Fruit fly (Drosophila melanogaster) whole organism, embryonic: ENCODE results near the gene CG42814.

Experiments used
- Awh ChIP-seq: fragments of 200-800 bp; sonication (Bioruptor generic); IDR thresholded peaks from 2 replicates; pipeline ENCODE4, ENCODE4 v1.3.6; 2022; ENCODE audit warnings: missing biosample characterization, missing genetic modification characterization
- CG10654 ChIP-seq: fragments of 200-800 bp; sonication (Bioruptor generic); optimal IDR thresholded peaks from 2 replicates; lab custom pipeline; 2016; ENCODE audit warnings: missing biosample characterization, missing genetic modification characterization
- CG16813 ChIP-seq: fragments of 200-800 bp; sonication (Bioruptor generic); IDR thresholded peaks from 3 replicates; pipeline ENCODE4 v1.3.6; 2022; ENCODE audit warnings: missing biosample characterization, missing genetic modification characterization; ENCODE audit not compliant: partially characterized antibody
- CG4360 ChIP-seq: fragments of 200-800 bp; sonication (Bioruptor generic); IDR thresholded peaks from 2 replicates; pipeline ENCODE4 v1.3.6; 2022; ENCODE audit warnings: missing biosample characterization, missing genetic modification characterization
- CG6175 ChIP-seq: fragments of 200-800 bp; sonication (Bioruptor generic); IDR thresholded peaks from 3 replicates; pipeline ENCODE4 v1.3.6; 2022; ENCODE audit warnings: missing biosample characterization, missing genetic modification characterization
- CG6683 ChIP-seq: fragments of 200-800 bp; sonication (Bioruptor generic); optimal IDR thresholded peaks from 2 replicates; lab custom pipeline; 2017; ENCODE audit warnings: missing biosample characterization, mild to moderate bottlenecking, missing genetic modification characterization, missing genetic modification reagents
- CG6791 ChIP-seq: fragments of 200-800 bp; sonication (Bioruptor generic); IDR thresholded peaks from 3 replicates; pipeline ENCODE4 v1.3.6; 2022; ENCODE audit warnings: missing biosample characterization, missing genetic modification characterization; ENCODE audit not compliant: partially characterized antibody
- CG7372 ChIP-seq: fragments of 200-800 bp; sonication (Bioruptor generic); IDR thresholded peaks from 2 replicates; pipeline ENCODE4 v1.3.6; 2022; ENCODE audit warnings: missing biosample characterization, missing genetic modification characterization
- CG8359 ChIP-seq: fragments of 200-800 bp; sonication (Bioruptor generic); optimal IDR thresholded peaks from 2 replicates; lab custom pipeline; 2017; ENCODE audit warnings: missing biosample characterization, mild to moderate bottlenecking, missing genetic modification characterization, borderline replicate concordance
- CG8388 ChIP-seq: fragments of 200-800 bp; sonication (Bioruptor generic); optimal IDR thresholded peaks from 2 replicates; lab custom pipeline; 2019; ENCODE audit warnings: missing biosample characterization, mild to moderate bottlenecking, missing genetic modification characterization, moderate library complexity
- CG9609 ChIP-seq: fragments of 200-800 bp; sonication (Bioruptor generic); optimal IDR thresholded peaks from 3 replicates; lab custom pipeline; 2016; ENCODE audit warnings: missing biosample characterization, missing genetic modification characterization
- CG9876 ChIP-seq: fragments of 200-800 bp; sonication (Bioruptor generic); optimal IDR thresholded peaks from 2 replicates; lab custom pipeline; 2016; ENCODE audit warnings: missing biosample characterization, missing genetic modification characterization
- CHES-1-like ChIP-seq: fragments of 200-800 bp; sonication (Bioruptor generic); optimal IDR thresholded peaks from 2 replicates; lab custom pipeline; 2016; ENCODE audit warnings: missing biosample characterization, missing genetic modification characterization
- CkIIα-i1 ChIP-seq: fragments of 200-800 bp; sonication (Bioruptor generic); IDR thresholded peaks from 2 replicates; pipeline ENCODE4 v1.3.6; 2022; ENCODE audit warnings: missing biosample characterization, missing genetic modification characterization
- Dad ChIP-seq: fragments of 200-800 bp; sonication (Bioruptor generic); optimal IDR thresholded peaks from 3 replicates; lab custom pipeline; 2016; ENCODE audit warnings: missing biosample characterization, missing genetic modification characterization
- Dip3 ChIP-seq: fragments of 200-800 bp; sonication (Bioruptor generic); optimal IDR thresholded peaks from 3 replicates; lab custom pipeline; 2016; ENCODE audit warnings: missing biosample characterization, missing genetic modification characterization
- Dll ChIP-seq: fragments of 200-800 bp; sonication (Bioruptor generic); IDR thresholded peaks from 4 replicates; pipeline ENCODE4 v1.3.6; 2022; ENCODE audit warnings: missing biosample characterization, missing genetic modification characterization; ENCODE audit not compliant: partially characterized antibody
- E2f1 ChIP-seq: fragments of 200-800 bp; sonication (Bioruptor generic); IDR thresholded peaks from 2 replicates; pipeline ENCODE4 v1.3.6; 2022; ENCODE audit warnings: missing biosample characterization, missing genetic modification characterization
- Hr78 ChIP-seq, 2 experiments: fragments of 200-800 bp in 1 of 2; fragments of >200 bp in 1 of 2; sonication (Bioruptor generic) in 1 of 2; optimal IDR thresholded peaks; 2 replicates each; lab custom pipeline; 2017 to 2019; ENCODE audit warnings: missing biosample characterization in 2 of 2, missing genetic modification characterization in 2 of 2, mild to moderate bottlenecking in 1 of 2, moderate library complexity in 1 of 2
- Nf-YA ChIP-seq: fragments of 200-800 bp; sonication (Bioruptor generic); IDR thresholded peaks from 2 replicates; pipeline ENCODE4 v1.3.6; 2022; ENCODE audit warnings: missing biosample characterization, missing genetic modification characterization
- NfI ChIP-seq: fragments of 200-800 bp; sonication (Bioruptor generic); optimal IDR thresholded peaks from 3 replicates; lab custom pipeline; 2018; ENCODE audit warnings: missing biosample characterization, mild to moderate bottlenecking, missing genetic modification characterization, moderate library complexity
- Ptx1 ChIP-seq: fragments of 200-800 bp; sonication (Bioruptor generic); IDR thresholded peaks from 2 replicates; pipeline ENCODE4 v1.3.6; 2022; ENCODE audit warnings: missing biosample characterization, missing genetic modification characterization
- Scr ChIP-seq: fragments of 200-800 bp; sonication (Bioruptor generic); IDR thresholded peaks from 2 replicates; pipeline ENCODE4 v1.3.6; 2022; ENCODE audit warnings: missing biosample characterization, missing genetic modification characterization; ENCODE audit not compliant: partially characterized antibody
- Six4 ChIP-seq: fragments of 200-800 bp; sonication (Bioruptor generic); optimal IDR thresholded peaks from 2 replicates; lab custom pipeline; 2016; ENCODE audit warnings: missing biosample characterization, missing genetic modification characterization
- Sox100B ChIP-seq: fragments of 200-800 bp; sonication (Bioruptor generic); optimal IDR thresholded peaks from 3 replicates; lab custom pipeline; 2018; ENCODE audit warnings: missing biosample characterization, mild to moderate bottlenecking, missing genetic modification characterization
- Spps ChIP-seq: fragments of 200-800 bp; sonication (Bioruptor generic); optimal IDR thresholded peaks from 2 replicates; lab custom pipeline; 2018; ENCODE audit warnings: missing biosample characterization, mild to moderate bottlenecking, missing genetic modification characterization
- Sry-β ChIP-seq: fragments of 200-800 bp; sonication (Bioruptor generic); optimal IDR thresholded peaks from 2 replicates; lab custom pipeline; 2018; ENCODE audit warnings: missing biosample characterization, mild to moderate bottlenecking, missing genetic modification characterization, moderate library complexity
- bowl ChIP-seq: fragments of 200-800 bp; sonication (Bioruptor generic); IDR thresholded peaks from 2 replicates; pipeline ENCODE4 v1.3.6; 2022; ENCODE audit warnings: missing biosample characterization, missing genetic modification characterization
- btn ChIP-seq: fragments of 200-800 bp; sonication (Bioruptor generic); optimal IDR thresholded peaks from 2 replicates; lab custom pipeline; 2016; ENCODE audit warnings: missing biosample characterization, missing genetic modification characterization
- cato ChIP-seq: fragments of 200-800 bp; sonication (Bioruptor generic); optimal IDR thresholded peaks from 2 replicates; lab custom pipeline; 2016; ENCODE audit warnings: missing biosample characterization, missing genetic modification characterization, borderline replicate concordance
- danr ChIP-seq: fragments of 200-800 bp; sonication (Bioruptor generic); IDR thresholded peaks from 2 replicates; pipeline ENCODE4 v1.3.6; 2022; ENCODE audit warnings: missing biosample characterization, missing genetic modification characterization
- dimm ChIP-seq: fragments of 200-800 bp; sonication (Bioruptor generic); IDR thresholded peaks from 2 replicates; pipeline ENCODE4 v1.3.6; 2022; ENCODE audit warnings: missing biosample characterization, missing genetic modification characterization
- dysf ChIP-seq: fragments of 200-800 bp; sonication (Bioruptor generic); IDR thresholded peaks from 3 replicates; pipeline ENCODE4 v1.3.6; 2022; ENCODE audit warnings: missing biosample characterization, missing genetic modification characterization
- ems ChIP-seq: fragments of 200-800 bp; sonication (Bioruptor generic); optimal IDR thresholded peaks from 3 replicates; lab custom pipeline; 2016; ENCODE audit warnings: missing biosample characterization, missing genetic modification characterization
- exex ChIP-seq: fragments of 200-800 bp; sonication (Bioruptor generic); optimal IDR thresholded peaks from 4 replicates; lab custom pipeline; 2018; ENCODE audit warnings: missing biosample characterization, mild to moderate bottlenecking, missing genetic modification characterization, moderate library complexity
- fd96Cb ChIP-seq: fragments of 200-800 bp; sonication (Bioruptor generic); optimal IDR thresholded peaks from 2 replicates; lab custom pipeline; 2018; ENCODE audit warnings: missing biosample characterization, mild to moderate bottlenecking, missing genetic modification characterization, moderate library complexity
- fu2 ChIP-seq: fragments of 200-800 bp; sonication (Bioruptor generic); optimal IDR thresholded peaks from 2 replicates; lab custom pipeline; 2016; ENCODE audit warnings: missing biosample characterization, missing genetic modification characterization
- hth ChIP-seq: fragments of >200 bp; optimal IDR thresholded peaks from 2 replicates; lab custom pipeline; 2017; ENCODE audit warnings: inconsistent platforms
- ken ChIP-seq: fragments of 200-800 bp; sonication (Bioruptor generic); IDR thresholded peaks from 3 replicates; pipeline ENCODE4 v1.3.6; 2022; ENCODE audit warnings: missing biosample characterization, missing genetic modification characterization
- nerfin-2 ChIP-seq: fragments of 200-800 bp; sonication (Bioruptor generic); IDR thresholded peaks from 2 replicates; pipeline ENCODE4 v1.3.6; 2022; ENCODE audit warnings: missing biosample characterization, missing genetic modification characterization; ENCODE audit not compliant: partially characterized antibody
- oc ChIP-seq: fragments of 200-800 bp; sonication (Bioruptor generic); optimal IDR thresholded peaks from 2 replicates; lab custom pipeline; 2018; ENCODE audit warnings: missing biosample characterization, mild to moderate bottlenecking, missing genetic modification characterization, moderate library complexity
- odd ChIP-seq: fragments of 200-800 bp; sonication (Bioruptor generic); optimal IDR thresholded peaks from 2 replicates; lab custom pipeline; 2017; ENCODE audit warnings: missing biosample characterization, mild to moderate bottlenecking, missing genetic modification characterization
- sc ChIP-seq, 3 experiments: fragments of >200 bp in 2 of 3; fragments of 200-800 bp in 1 of 3; sonication (Bioruptor generic) in 1 of 3; optimal IDR thresholded peaks; 2 replicates in 2 of 3; 3 replicates in 1 of 3; lab custom pipeline; 2017; ENCODE audit warnings: mild to moderate bottlenecking in 1 of 3, missing biosample characterization in 1 of 3, missing genetic modification characterization in 1 of 3, missing genetic modification reagents in 1 of 3
- sima ChIP-seq: fragments of 200-800 bp; sonication (Bioruptor generic); optimal IDR thresholded peaks from 2 replicates; lab custom pipeline; 2016; ENCODE audit warnings: missing biosample characterization, missing genetic modification characterization
- sisA ChIP-seq: fragments of 200-800 bp; sonication (Bioruptor generic); IDR thresholded peaks from 2 replicates; pipeline ENCODE4 v1.3.6; 2022; ENCODE audit warnings: missing biosample characterization, missing genetic modification characterization
- so ChIP-seq: fragments of 200-800 bp; sonication (Bioruptor generic); IDR thresholded peaks from 3 replicates; pipeline ENCODE4 v1.3.6; 2022; ENCODE audit warnings: missing biosample characterization, missing genetic modification characterization
- ssp ChIP-seq: fragments of 200-800 bp; sonication (Bioruptor generic); IDR thresholded peaks from 2 replicates; pipeline ENCODE4 v1.3.6; 2022; ENCODE audit warnings: missing biosample characterization, missing genetic modification characterization
- vvl ChIP-seq: fragments of 200-800 bp; sonication (Bioruptor generic); IDR thresholded peaks from 2 replicates; pipeline ENCODE4 v1.3.6; 2022; ENCODE audit warnings: missing biosample characterization, missing genetic modification characterization

The CG42814 gene

dm6 chr3R:27253136-27253920 is 24.1 kb upstream of the CG42814 start, which contains the start of gene pll (continued):
- TF ChIP-seq btn (peak; percentile 2), CG6683 (peak; percentile 30), fu2 (peak; percentile 49), cato (GFP tag; lab: Kevin White, UChicago) (no peak), CG10654 (GFP tag; lab: Kevin White, UChicago) (peak; percentile 75), ems (peak; percentile 66), fd96Cb (peak; percentile 75), oc (peak; percentile 69), hth (lab: Kevin White, UChicago) (no peak), so (GFP tag; lab: Robert Waterston, UW) (peak; percentile 86), Dll (GFP tag; lab: Robert Waterston, UW) (peak; percentile 68; the same call in 3 of the 4 replicates), CG4360 (GFP tag; lab: Robert Waterston, UW) (no peak), CkIIα-i1 (GFP tag; lab: Robert Waterston, UW) (no peak), sc (optimal IDR thresholded peaks at IDR 0.05; lab: Kevin White, UChicago) (no peak), sc (GFP tag; optimal IDR thresholded peaks at IDR 0.05; lab: Kevin White, UChicago) (peak; percentile 30), CG16813 (GFP tag; lab: Robert Waterston, UW) (peak; percentile 29; the same call in 1 of the 3 replicates), exex (peak; percentile 70), danr (GFP tag; lab: Robert Waterston, UW) (peak; percentile 5; the same call in 1 of the 2 replicates), NfI (peak; percentile 83), Hr78 (GFP tag; optimal IDR thresholded peaks at IDR 0.05; lab: Kevin White, UChicago) (no peak), Awh (GFP tag; lab: Robert Waterston, UW) (peak; percentile 84), vvl (GFP tag; lab: Robert Waterston, UW) (peak; percentile 93), CG8388 (GFP tag; lab: Kevin White, UChicago) (peak; percentile 76), CG6791 (GFP tag; lab: Robert Waterston, UW) (no peak), odd (no peak), CG6175 (GFP tag; lab: Robert Waterston, UW) (peak; percentile 72; the same call in 2 of the 3 replicates), CHES-1-like (GFP tag; lab: Kevin White, UChicago) (peak; percentile 66), CG9876 (peak; percentile 41), ssp (GFP tag; lab: Robert Waterston, UW) (peak; percentile 82), Nf-YA (peak; percentile 77), CG9609 (GFP tag; lab: Kevin White, UChicago) (peak; percentile 53), sima (GFP tag; lab: Kevin White, UChicago) (no peak), ken (GFP tag; lab: Robert Waterston, UW) (peak; percentile 86), Sry-β (no peak), Dip3 (peak; percentile 64), Six4 (GFP tag; lab: Kevin White, UChicago) (peak; percentile 71), CG7372 (GFP tag; lab: Robert Waterston, UW) (peak; percentile 83), bowl (GFP tag; lab: Robert Waterston, UW) (peak; percentile 49; the same call in 1 of the 2 replicates), Spps (tag; lab: Kevin White, UChicago) (peak; percentile 57), Ptx1 (GFP tag; lab: Robert Waterston, UW) (peak; percentile 89), sisA (GFP tag; lab: Robert Waterston, UW) (peak; percentile 86), E2f1 (GFP tag; lab: Robert Waterston, UW) (peak; percentile 90), CG8359 (no peak), Dad (GFP tag; lab: Kevin White, UChicago) (peak; percentile 51), nerfin-2 (GFP tag; lab: Robert Waterston, UW) (no peak), Scr (GFP tag; lab: Robert Waterston, UW) (peak; percentile 61), Sox100B (GFP tag; lab: Kevin White, UChicago) (no peak), dysf (GFP tag; lab: Robert Waterston, UW) (peak; percentile 87), dimm (GFP tag; lab: Robert Waterston, UW) (peak; percentile 62; the same call in 1 of the 2 replicates)
